Fruit fly (Drosophila melanogaster) whole organism, embryonic: ENCODE measurements around the gene stumps.

ENCODE experiments used
- Atf3 ChIP-seq: fragments of 200-800 bp; sonication (Bioruptor generic); optimal IDR thresholded peaks from 3 replicates; lab custom pipeline; 2016; ENCODE audit warnings: missing biosample characterization, missing genetic modification characterization
- CG10267 ChIP-seq: fragments of 200-800 bp; sonication (Bioruptor generic); optimal IDR thresholded peaks from 2 replicates; lab custom pipeline; 2018; ENCODE audit warnings: missing biosample characterization, mild to moderate bottlenecking, missing genetic modification characterization, moderate library complexity
- CG11456 ChIP-seq: fragments of 200-800 bp; sonication (Bioruptor generic); IDR thresholded peaks from 3 replicates; pipeline ENCODE4 v1.3.6; 2022; ENCODE audit warnings: missing biosample characterization, missing genetic modification characterization
- CG11723 ChIP-seq: fragments of 200-800 bp; sonication (Bioruptor generic); optimal IDR thresholded peaks from 2 replicates; lab custom pipeline; 2017; ENCODE audit warnings: missing biosample characterization, mild to moderate bottlenecking, missing genetic modification characterization
- CG1233 ChIP-seq: fragments of 200-800 bp; sonication (Bioruptor generic); optimal IDR thresholded peaks from 4 replicates; lab custom pipeline; 2018; ENCODE audit warnings: missing biosample characterization, mild to moderate bottlenecking, missing genetic modification characterization
- CG13624 ChIP-seq: fragments of 200-800 bp; sonication (Bioruptor generic); optimal IDR thresholded peaks from 2 replicates; lab custom pipeline; 2016; ENCODE audit warnings: missing biosample characterization, missing genetic modification characterization
- CG15269 ChIP-seq: fragments of 200-800 bp; sonication (Bioruptor generic); optimal IDR thresholded peaks from 2 replicates; lab custom pipeline; 2018; ENCODE audit warnings: missing biosample characterization, mild to moderate bottlenecking, missing genetic modification characterization, moderate library complexity
- CG16779 ChIP-seq: fragments of 200-800 bp; sonication (Bioruptor generic); IDR thresholded peaks from 2 replicates; pipeline ENCODE4 v1.3.6; 2022; ENCODE audit warnings: missing biosample characterization, missing genetic modification characterization
- CG17186 ChIP-seq: fragments of 200-800 bp; sonication (Bioruptor generic); optimal IDR thresholded peaks from 3 replicates; lab custom pipeline; 2017; ENCODE audit warnings: missing biosample characterization, missing genetic modification reagents, missing genetic modification characterization
- CG17361 ChIP-seq: fragments of 200-800 bp; sonication (Bioruptor generic); IDR thresholded peaks from 3 replicates; pipeline ENCODE4 v1.3.6; 2022; ENCODE audit warnings: missing biosample characterization, missing genetic modification characterization
- CG17829 ChIP-seq: fragments of 200-800 bp; optimal IDR thresholded peaks from 2 replicates; lab custom pipeline; 2019; ENCODE audit warnings: missing biosample characterization, mild to moderate bottlenecking, missing genetic modification characterization, moderate library complexity
- CG18476 ChIP-seq: fragments of 200-800 bp; sonication (Bioruptor generic); optimal IDR thresholded peaks from 2 replicates; lab custom pipeline; 2016; ENCODE audit warnings: missing biosample characterization, mild to moderate bottlenecking, missing genetic modification characterization
- CG2116 ChIP-seq: fragments of 200-800 bp; sonication (Bioruptor generic); optimal IDR thresholded peaks from 3 replicates; lab custom pipeline; 2018; ENCODE audit warnings: missing biosample characterization, mild to moderate bottlenecking, missing genetic modification characterization
- CG2120 ChIP-seq: fragments of 200-800 bp; sonication (Bioruptor generic); optimal IDR thresholded peaks from 3 replicates; lab custom pipeline; 2016; ENCODE audit warnings: missing biosample characterization, missing genetic modification characterization
- CG30431 ChIP-seq: fragments of 200-800 bp; sonication (Bioruptor generic); optimal IDR thresholded peaks from 2 replicates; lab custom pipeline; 2017; ENCODE audit warnings: missing biosample characterization, missing genetic modification characterization
- CG5245 ChIP-seq: fragments of 200-800 bp; sonication (Bioruptor generic); optimal IDR thresholded peaks from 3 replicates; lab custom pipeline; 2016; ENCODE audit warnings: missing biosample characterization, missing genetic modification characterization
- CG6683 ChIP-seq: fragments of 200-800 bp; sonication (Bioruptor generic); optimal IDR thresholded peaks from 2 replicates; lab custom pipeline; 2017; ENCODE audit warnings: missing biosample characterization, mild to moderate bottlenecking, missing genetic modification characterization, missing genetic modification reagents
- CG6689 ChIP-seq: fragments of 200-800 bp; sonication (Bioruptor generic); IDR thresholded peaks from 2 replicates; pipeline ENCODE4 v1.3.6; 2022; ENCODE audit warnings: missing biosample characterization, missing genetic modification characterization
- CG7271 ChIP-seq: fragments of 200-800 bp; sonication (Bioruptor generic); optimal IDR thresholded peaks from 2 replicates; lab custom pipeline; 2018; ENCODE audit warnings: missing biosample characterization, mild to moderate bottlenecking, missing genetic modification characterization, moderate library complexity
- CG7839 ChIP-seq: fragments of 200-800 bp; sonication (Bioruptor generic); optimal IDR thresholded peaks from 3 replicates; lab custom pipeline; 2018; ENCODE audit warnings: missing biosample characterization, mild to moderate bottlenecking, missing genetic modification characterization, moderate library complexity
- CG9876 ChIP-seq: fragments of 200-800 bp; sonication (Bioruptor generic); optimal IDR thresholded peaks from 2 replicates; lab custom pipeline; 2016; ENCODE audit warnings: missing biosample characterization, missing genetic modification characterization
- Dip3 ChIP-seq: fragments of 200-800 bp; sonication (Bioruptor generic); optimal IDR thresholded peaks from 3 replicates; lab custom pipeline; 2016; ENCODE audit warnings: missing biosample characterization, missing genetic modification characterization
- Dll ChIP-seq: fragments of 200-800 bp; sonication (Bioruptor generic); IDR thresholded peaks from 4 replicates; pipeline ENCODE4 v1.3.6; 2022; ENCODE audit warnings: missing biosample characterization, missing genetic modification characterization; ENCODE audit not compliant: partially characterized antibody
- E2f2 ChIP-seq: fragments of 200-800 bp; sonication (Bioruptor generic); IDR thresholded peaks from 2 replicates; pipeline ENCODE4 v1.3.6; 2022; ENCODE audit warnings: missing biosample characterization, missing genetic modification characterization
- Ets65A ChIP-seq: fragments of 200-800 bp; sonication (Bioruptor generic); peaks from one replicate; lab custom pipeline; 2016; ENCODE audit warnings: missing biosample characterization, missing genetic modification characterization
- HLH54F ChIP-seq: fragments of 200-800 bp; sonication (Bioruptor generic); optimal IDR thresholded peaks from 3 replicates; lab custom pipeline; 2016; ENCODE audit warnings: missing biosample characterization, missing genetic modification characterization
- HLHmδ ChIP-seq: fragments of 200-800 bp; sonication (Bioruptor generic); optimal IDR thresholded peaks from 2 replicates; lab custom pipeline; 2018; ENCODE audit warnings: missing biosample characterization, mild to moderate bottlenecking, missing genetic modification characterization, moderate library complexity
- Hr3 ChIP-seq: fragments of 200-800 bp; sonication (Bioruptor generic); optimal IDR thresholded peaks from 3 replicates; lab custom pipeline; 2016; ENCODE audit warnings: missing biosample characterization, missing genetic modification characterization
- Jarid2 ChIP-seq: fragments of 200-800 bp; sonication (Bioruptor generic); optimal IDR thresholded peaks from 3 replicates; lab custom pipeline; 2017; ENCODE audit warnings: mild to moderate bottlenecking, missing biosample characterization, missing genetic modification reagents, missing genetic modification characterization
- Med ChIP-seq: fragments of 200-800 bp; sonication (Bioruptor generic); peaks from one replicate; lab custom pipeline; 2016; ENCODE audit warnings: missing biosample characterization, missing genetic modification characterization, mild to moderate bottlenecking, inconsistent platforms, moderate library complexity
- Myb ChIP-seq: fragments of 200-800 bp; sonication (Bioruptor generic); optimal IDR thresholded peaks from 2 replicates; lab custom pipeline; 2016; ENCODE audit warnings: missing biosample characterization, missing genetic modification characterization
- NFAT ChIP-seq: fragments of 200-800 bp; sonication (Bioruptor generic); IDR thresholded peaks from 2 replicates; pipeline ENCODE4 v1.3.6; 2022; ENCODE audit warnings: missing biosample characterization, missing genetic modification characterization
- NfI ChIP-seq: fragments of 200-800 bp; sonication (Bioruptor generic); optimal IDR thresholded peaks from 3 replicates; lab custom pipeline; 2018; ENCODE audit warnings: missing biosample characterization, mild to moderate bottlenecking, missing genetic modification characterization, moderate library complexity
- Pdp1 ChIP-seq, 2 experiments: fragments of 200-800 bp; sonication (Bioruptor generic); optimal IDR thresholded peaks; 3 replicates each; lab custom pipeline; 2016; ENCODE audit warnings: missing biosample characterization in 2 of 2, missing genetic modification characterization in 2 of 2, mild to moderate bottlenecking in 1 of 2, moderate library complexity in 1 of 2
- Sox100B ChIP-seq: fragments of 200-800 bp; sonication (Bioruptor generic); optimal IDR thresholded peaks from 3 replicates; lab custom pipeline; 2018; ENCODE audit warnings: missing biosample characterization, mild to moderate bottlenecking, missing genetic modification characterization
- YL-1 ChIP-seq: fragments of 200-800 bp; sonication (Bioruptor generic); optimal IDR thresholded peaks from 3 replicates; lab custom pipeline; 2017; ENCODE audit warnings: missing biosample characterization, mild to moderate bottlenecking, missing genetic modification characterization
- amos ChIP-seq: fragments of 200-800 bp; sonication (Bioruptor generic); IDR thresholded peaks from 2 replicates; pipeline ENCODE4 v1.3.6; 2022; ENCODE audit warnings: missing biosample characterization, missing genetic modification characterization; ENCODE audit not compliant: partially characterized antibody
- az2 ChIP-seq: fragments of 200-800 bp; sonication (Bioruptor generic); optimal IDR thresholded peaks from 3 replicates; lab custom pipeline; 2016; ENCODE audit warnings: missing biosample characterization, missing genetic modification characterization
- bbx ChIP-seq: fragments of 200-800 bp; sonication (Bioruptor generic); IDR thresholded peaks from 2 replicates; pipeline ENCODE4 v1.3.6; 2022; ENCODE audit warnings: missing biosample characterization, missing genetic modification characterization; ENCODE audit not compliant: partially characterized antibody
- cas ChIP-seq: fragments of 200-800 bp; sonication (Bioruptor generic); IDR thresholded peaks from 2 replicates; pipeline ENCODE4 v1.3.6; 2022; ENCODE audit warnings: missing biosample characterization, missing genetic modification characterization
- ci ChIP-seq: fragments of 200-800 bp; sonication (Bioruptor generic); IDR thresholded peaks from 3 replicates; pipeline ENCODE4 v1.3.6; 2022; ENCODE audit warnings: missing biosample characterization, missing genetic modification characterization
- dm ChIP-seq: fragments of 200-800 bp; sonication (Bioruptor generic); optimal IDR thresholded peaks from 3 replicates; lab custom pipeline; 2016; ENCODE audit warnings: missing biosample characterization, missing genetic modification characterization
- gro ChIP-seq: fragments of 200-800 bp; sonication (Bioruptor generic); optimal IDR thresholded peaks from 2 replicates; lab custom pipeline; 2016; ENCODE audit warnings: missing biosample characterization, missing genetic modification characterization
- ind ChIP-seq: fragments of 200-800 bp; sonication (Bioruptor generic); optimal IDR thresholded peaks from 3 replicates; lab custom pipeline; 2016; ENCODE audit warnings: missing biosample characterization, missing genetic modification characterization
- jumu ChIP-seq: fragments of 200-800 bp; sonication (Bioruptor generic); optimal IDR thresholded peaks from 3 replicates; lab custom pipeline; 2016; ENCODE audit warnings: missing biosample characterization, missing genetic modification characterization
- lilli ChIP-seq: fragments of 200-800 bp; sonication (Bioruptor generic); optimal IDR thresholded peaks from 3 replicates; lab custom pipeline; 2016; ENCODE audit warnings: missing biosample characterization, missing genetic modification characterization
- nerfin-1 ChIP-seq: fragments of 200-800 bp; sonication (Bioruptor generic); optimal IDR thresholded peaks from 3 replicates; lab custom pipeline; 2019; ENCODE audit warnings: missing biosample characterization, mild to moderate bottlenecking, missing genetic modification characterization, moderate library complexity
- p53 ChIP-seq: fragments of 200-800 bp; sonication (Bioruptor generic); optimal IDR thresholded peaks from 2 replicates; lab custom pipeline; 2016; ENCODE audit warnings: missing biosample characterization, missing genetic modification characterization
- trem ChIP-seq: fragments of 200-800 bp; optimal IDR thresholded peaks from 3 replicates; lab custom pipeline; 2019; ENCODE audit warnings: missing biosample characterization, mild to moderate bottlenecking, missing genetic modification characterization, moderate library complexity
- wor ChIP-seq: fragments of 200-800 bp; sonication (Bioruptor generic); IDR thresholded peaks from 2 replicates; pipeline ENCODE4 v1.3.6; 2022; ENCODE audit warnings: missing biosample characterization, missing genetic modification characterization
- zf30C ChIP-seq: fragments of 200-800 bp; sonication (Bioruptor generic); optimal IDR thresholded peaks from 3 replicates; lab custom pipeline; 2018; ENCODE audit warnings: missing biosample characterization, mild to moderate bottlenecking, missing genetic modification characterization

stumps gene

dm6 chr3R:14575718-14576187, 1.3 kb upstream of the stumps start, which contains the start of gene CG7987 (continued):
- TF ChIP-seq CG11456 (GFP tag; lab: Robert Waterston, UW) (0 out of 3 replicates have a peak, but pooled peaks have one; percentile 3), CG2116 (GFP tag; lab: Kevin White, UChicago) (peak; percentile 29), CG7839 (tag; lab: Kevin White, UChicago) (no peak), CG6689 (no peak), CG30431 (GFP tag; lab: Kevin White, UChicago) (no peak), dm (peak; percentile 15), Atf3 (GFP tag; lab: Kevin White, UChicago) (no peak), E2f2 (GFP tag; lab: Robert Waterston, UW) (peak; percentile 84), trem (tag; lab: Kevin White, UChicago) (peak; percentile 47), bbx (GFP tag; lab: Robert Waterston, UW) (peak; percentile 19; the same call in 1 of the 2 replicates), CG6683 (GFP tag; lab: Kevin White, UChicago) (no peak), Myb (peak; percentile 96), CG18476 (no peak), Hr3 (GFP tag; lab: Kevin White, UChicago) (no peak), CG2120 (GFP tag; lab: Kevin White, UChicago) (peak; percentile 56), HLHmδ (no peak), nerfin-1 (tag; lab: Kevin White, UChicago) (no peak), CG5245 (GFP tag; lab: Kevin White, UChicago) (no peak), lilli (GFP tag; lab: Kevin White, UChicago) (peak; percentile 21), CG17186 (GFP tag; lab: Kevin White, UChicago) (peak; percentile 75), zf30C (peak; percentile 21), gro (GFP tag; lab: Kevin White, UChicago) (peak; percentile 12), CG10267 (peak; percentile 78), Ets65A (GFP tag; lab: Kevin White, UChicago) (peak; percentile 48), jumu (peak; percentile 37), CG16779 (GFP tag; lab: Robert Waterston, UW) (no peak), ci (GFP tag; lab: Robert Waterston, UW) (0 out of 3 replicates have a peak, but pooled peaks have one; percentile 42), Dip3 (GFP tag; lab: Kevin White, UChicago) (peak; percentile 24), Jarid2 (no peak), p53 (no peak), Sox100B (GFP tag; lab: Kevin White, UChicago) (no peak), CG1233 (GFP tag; lab: Kevin White, UChicago) (no peak), CG9876 (GFP tag; lab: Kevin White, UChicago) (no peak), wor (GFP tag; lab: Robert Waterston, UW) (no peak), Dll (0 out of 4 replicates have a peak, but pooled peaks have one; percentile 32), Pdp1 (GFP tag; optimal IDR thresholded peaks at IDR 0.05; lab: Kevin White, UChicago) (peak in 1 of 2 experiments; percentile 23), cas (GFP tag; lab: Robert Waterston, UW) (no peak), CG7271 (no peak), az2 (GFP tag; lab: Kevin White, UChicago) (no peak), CG13624 (GFP tag; lab: Kevin White, UChicago) (peak; percentile 58), NFAT (GFP tag; lab: Robert Waterston, UW) (peak; percentile 27; the same call in 1 of the 2 replicates), Med (GFP tag; lab: Kevin White, UChicago) (peak; percentile 88), CG17829 (no peak), CG11723 (GFP tag; lab: Kevin White, UChicago) (no peak), CG15269 (tag; lab: Kevin White, UChicago) (peak; percentile 25), CG17361 (GFP tag; lab: Robert Waterston, UW) (no peak), YL-1 (GFP tag; lab: Kevin White, UChicago) (no peak), amos (GFP tag; lab: Robert Waterston, UW) (peak; percentile 31; the same call in 1 of the 2 replicates), NfI (GFP tag; lab: Kevin White, UChicago) (peak; percentile 20), ind (GFP tag; lab: Kevin White, UChicago) (no peak), HLH54F (GFP tag; lab: Kevin White, UChicago) (no peak)
